Worm (Caenorhabditis elegans) whole organism, midembryonic: ENCODE measurements around the gene nlp-61.

Experiments
- T22C8.4 ChIP-seq: fragments of 200-800 bp; sonication (Bioruptor generic); IDR thresholded peaks from 2 replicates; pipeline ENCODE4 v1.3.6; 2022; ENCODE audit warnings: missing genetic modification characterization, missing compliant biosample characterization
- ztf-29 ChIP-seq: fragments of 200-800 bp; sonication (Bioruptor generic); IDR thresholded peaks from 2 replicates; pipeline ENCODE4 v1.3.6; 2022; ENCODE audit warnings: missing genetic modification reagents, missing genetic modification characterization, missing compliant biosample characterization

ce11 chrX:7664419-7664818, 37.0 kb downstream of the nlp-61 start:
- no peak for TF ChIP-seq T22C8.4 (GFP tag; lab: Robert Waterston, UW)
- no peak for TF ChIP-seq ztf-29 (GFP tag; lab: Robert Waterston, UW)
